Worm (Caenorhabditis elegans) whole organism, L3 larva: ENCODE measurements around the gene F41C6.7.

Source experiments
- mdl-1 ChIP-seq: fragments of 150-350 bp; optimal IDR thresholded peaks from 2 replicates; lab custom pipeline; 2014; ENCODE audit warnings: missing biosample characterization, missing genetic modification characterization
- nhr-11 ChIP-seq: fragments of 150-350 bp; optimal IDR thresholded peaks from 2 replicates; lab custom pipeline; 2014; ENCODE audit warnings: missing biosample characterization, missing genetic modification characterization
- nhr-76 ChIP-seq: fragments of 150-350 bp; sonication (generic microtip); optimal IDR thresholded peaks from 5 replicates; lab custom pipeline; 2014; ENCODE audit warnings: missing biosample characterization, missing genetic modification characterization
- nhr-77 ChIP-seq: fragments of 150-350 bp; optimal IDR thresholded peaks from 2 replicates; lab custom pipeline; 2014; ENCODE audit warnings: missing biosample characterization, missing genetic modification characterization
- pqm-1 ChIP-seq: fragments of 150-350 bp; optimal IDR thresholded peaks from 2 replicates; lab custom pipeline; 2017; ENCODE audit warnings: missing biosample characterization, missing genetic modification characterization, inconsistent platforms
- snpc-4 ChIP-seq: fragments of 150-350 bp; optimal IDR thresholded peaks from 2 replicates; lab custom pipeline; 2014; ENCODE audit warnings: missing biosample characterization, missing genetic modification characterization
- unc-62 ChIP-seq: fragments of 150-350 bp; sonication (generic microtip); optimal IDR thresholded peaks from 4 replicates; lab custom pipeline; 2014; ENCODE audit warnings: missing biosample characterization, missing genetic modification reagents, missing genetic modification characterization
- zag-1 ChIP-seq: fragments of 150-350 bp; optimal IDR thresholded peaks from 2 replicates; lab custom pipeline; 2014; ENCODE audit warnings: missing biosample characterization, missing genetic modification characterization

DNA sequence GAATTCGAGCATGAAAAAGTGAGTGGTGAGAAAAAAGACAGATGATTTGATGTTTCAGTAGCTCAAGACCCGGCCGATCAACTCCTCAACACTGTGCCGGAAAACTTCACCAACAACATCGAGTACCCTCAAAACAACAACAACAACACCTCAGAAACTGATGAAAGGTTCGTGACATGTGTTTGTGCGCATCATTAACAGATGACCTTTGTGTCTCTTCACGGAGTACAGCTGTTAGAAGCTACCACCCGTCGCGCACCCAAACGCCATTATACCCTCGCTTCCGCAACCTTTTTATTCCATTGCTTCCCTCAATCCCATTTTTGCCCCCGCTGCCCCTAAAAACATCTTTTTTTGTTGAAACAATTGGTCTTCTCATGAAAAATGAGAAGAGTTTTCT lies 30.2 kb upstream of the F41C6.7 start:
- TF ChIP-seq mdl-1: no peak
- no peak for TF ChIP-seq unc-62 (GFP tag; lab: Kevin White, UChicago)
- TF ChIP-seq pqm-1: no peak
- TF ChIP-seq nhr-76 (tag; lab: Kevin White, UChicago): no peak
- TF ChIP-seq zag-1 (tag; lab: Kevin White, UChicago): no peak
- TF ChIP-seq snpc-4: no peak
- TF ChIP-seq nhr-11 (tag; lab: Kevin White, UChicago): no peak
- no peak for TF ChIP-seq nhr-77 (tag; lab: Kevin White, UChicago)
